Worm (Caenorhabditis elegans): ENCODE data around the gene F41E6.5.

DNA sequence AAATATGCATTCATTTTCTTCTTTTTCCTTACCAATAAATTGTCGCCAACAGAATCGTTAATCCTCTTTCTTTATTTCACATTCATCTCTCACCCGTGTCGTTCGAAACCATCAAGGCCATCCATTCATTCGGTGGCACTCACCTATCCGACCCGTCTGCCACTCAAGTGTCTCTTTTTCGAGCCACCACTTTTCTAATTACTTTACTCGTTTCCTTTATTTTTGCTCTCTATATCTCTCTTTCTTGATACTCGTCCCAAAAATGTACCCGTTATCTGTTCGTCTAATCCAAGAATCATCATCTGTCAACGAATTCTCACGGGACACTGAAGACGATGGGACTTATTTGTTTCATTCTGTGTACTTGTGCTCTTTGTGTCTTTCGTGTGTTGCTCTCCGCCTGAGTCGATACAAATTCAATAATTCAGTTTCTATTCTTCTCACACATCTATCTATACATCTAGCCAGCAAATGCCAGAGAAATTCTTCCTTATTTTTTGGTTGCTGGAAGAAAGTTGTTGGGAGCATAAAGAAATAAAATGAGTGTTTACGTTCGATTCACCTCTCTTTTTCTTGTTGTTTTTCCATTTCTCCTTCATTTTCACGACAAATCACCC lies 10.5 kb upstream of the F41E6.5 start:
- no peak for TF ChIP-seq C06A6.2 (GFP tag; conservative IDR thresholded peaks at IDR 0.05)
- TF ChIP-seq unc-62 (GFP tag; optimal IDR thresholded peaks at IDR 0.05): no peak
- no peak for TF ChIP-seq lag-1 (GFP tag; IDR thresholded peaks at IDR 0.05)
